Worm (Caenorhabditis elegans) whole organism, early embryonic: ENCODE data around the gene gst-32.

Experiments
- B0310.2 ChIP-seq: sonication (generic microtip); optimal IDR thresholded peaks from 2 replicates; lab custom pipeline; 2016; ENCODE audit warnings: mild to moderate bottlenecking, missing genetic modification characterization, missing compliant biosample characterization
- aly-1 ChIP-seq: sonication (generic microtip); optimal IDR thresholded peaks from 2 replicates; lab custom pipeline; 2016; ENCODE audit warnings: missing genetic modification characterization, missing compliant biosample characterization
- ama-1 ChIP-seq: fragments of 150-350 bp; optimal IDR thresholded peaks from 2 replicates; lab custom pipeline; 2014
- ceh-13 ChIP-seq: fragments of 200-800 bp; sonication (Bioruptor generic); optimal IDR thresholded peaks from 2 replicates; lab custom pipeline; 2018; ENCODE audit warnings: mild to moderate bottlenecking, missing genetic modification characterization, missing compliant biosample characterization
- ceh-36 ChIP-seq: sonication (generic microtip); optimal IDR thresholded peaks from 2 replicates; lab custom pipeline; 2016; ENCODE audit warnings: missing genetic modification characterization, inconsistent platforms, missing compliant biosample characterization
- ets-7 ChIP-seq: sonication (generic microtip); optimal IDR thresholded peaks from 2 replicates; lab custom pipeline; 2016; ENCODE audit warnings: missing genotype, missing genetic modification characterization, missing compliant biosample characterization
- flt-1 ChIP-seq: fragments of 200-800 bp; sonication (Bioruptor generic); IDR thresholded peaks from 2 replicates; pipeline ENCODE4 v1.3.6; 2022; ENCODE audit warnings: missing genetic modification characterization, missing compliant biosample characterization
- hnd-1 ChIP-seq: sonication (generic microtip); optimal IDR thresholded peaks from 2 replicates; lab custom pipeline; 2016; ENCODE audit warnings: missing genetic modification characterization, missing compliant biosample characterization
- pes-1 ChIP-seq: fragments of 200-800 bp; sonication (Bioruptor generic); IDR thresholded peaks from 2 replicates; pipeline ENCODE4 v1.3.6; 2022; ENCODE audit warnings: missing genetic modification reagents, missing genetic modification characterization, missing compliant biosample characterization
- scrt-1 ChIP-seq: fragments of 200-800 bp; sonication (Bioruptor generic); IDR thresholded peaks from 2 replicates; pipeline ENCODE4 v1.3.6; 2022; ENCODE audit warnings: missing genetic modification characterization, missing compliant biosample characterization
- sea-1 ChIP-seq: fragments of 200-800 bp; sonication (Bioruptor generic); conservative IDR thresholded peaks from 2 replicates; pipeline ENCODE4 v1.3.6; 2022; ENCODE audit warnings: missing genetic modification characterization, missing compliant biosample characterization
- tbx-11 ChIP-seq: fragments of 200-800 bp; sonication (Bioruptor generic); IDR thresholded peaks from 2 replicates; pipeline ENCODE4 v1.3.6; 2022; ENCODE audit warnings: missing genetic modification characterization, missing compliant biosample characterization
- tra-4 ChIP-seq: sonication (generic microtip); optimal IDR thresholded peaks from 2 replicates; lab custom pipeline; 2017; ENCODE audit warnings: missing genetic modification characterization, missing compliant biosample characterization

DNA sequence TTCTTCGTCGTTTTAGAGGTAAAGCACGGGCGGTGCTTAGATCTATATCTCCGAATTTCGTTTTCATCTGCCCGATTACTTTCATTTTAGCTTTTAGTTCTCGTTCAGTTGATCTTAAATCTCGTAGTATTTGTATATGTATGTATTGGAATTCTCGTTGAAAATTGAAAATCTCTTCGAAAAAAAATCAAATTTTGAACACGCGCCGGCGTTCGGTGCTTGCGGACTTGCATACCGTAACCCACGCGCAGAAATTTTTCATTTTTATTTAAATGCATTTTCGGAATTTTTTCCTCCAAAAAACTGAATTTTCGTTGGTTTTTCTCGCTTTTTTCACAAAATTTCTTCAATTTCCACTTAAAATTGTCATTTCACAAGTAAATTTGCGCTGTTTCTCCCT is 29.8 kb upstream of the gst-32 start:
- TF ChIP-seq flt-1 (GFP tag; lab: Robert Waterston, UW) = no peak
- TF ChIP-seq tbx-11 = no peak
- no peak for TF ChIP-seq ama-1
- TF ChIP-seq ceh-36 (tag; lab: Kevin White, UChicago) = no peak
- no peak for TF ChIP-seq aly-1 (tag; lab: Kevin White, UChicago)
- TF ChIP-seq B0310.2 (tag; lab: Kevin White, UChicago) = no peak
- TF ChIP-seq ets-7 (tag; lab: Kevin White, UChicago) = no peak
- TF ChIP-seq sea-1 = no peak
- no peak for TF ChIP-seq tra-4 (tag; lab: Kevin White, UChicago)
- TF ChIP-seq scrt-1 (GFP tag; lab: Robert Waterston, UW) = no peak
- no peak for TF ChIP-seq hnd-1 (tag; lab: Kevin White, UChicago)
- no peak for TF ChIP-seq ceh-13 (GFP tag; lab: Kevin White, UChicago)
- TF ChIP-seq pes-1 (GFP tag; lab: Robert Waterston, UW) = no peak
